Fruit fly (Drosophila melanogaster) whole organism, embryonic: Measurements from ENCODE around the gene CG11178.

Experiments used
- CG1024 ChIP-seq: fragments of 200-800 bp; sonication (Bioruptor generic); IDR thresholded peaks from 2 replicates; pipeline ENCODE4 v1.3.6; 2022; ENCODE audit warnings: missing biosample characterization, missing genetic modification characterization
- CG10366 ChIP-seq: fragments of 200-800 bp; sonication (Bioruptor generic); IDR thresholded peaks from 2 replicates; pipeline ENCODE4 v1.3.6; 2022; ENCODE audit warnings: missing biosample characterization, missing genetic modification characterization
- CG11398 ChIP-seq: fragments of 200-800 bp; sonication (Bioruptor generic); optimal IDR thresholded peaks from 2 replicates; lab custom pipeline; 2016; ENCODE audit warnings: missing biosample characterization, missing genetic modification characterization
- CG11723 ChIP-seq: fragments of 200-800 bp; sonication (Bioruptor generic); optimal IDR thresholded peaks from 2 replicates; lab custom pipeline; 2017; ENCODE audit warnings: missing biosample characterization, mild to moderate bottlenecking, missing genetic modification characterization
- CG12744 ChIP-seq: fragments of 200-800 bp; sonication (Bioruptor generic); optimal IDR thresholded peaks from 2 replicates; lab custom pipeline; 2016; ENCODE audit warnings: missing biosample characterization, missing genetic modification characterization
- CG12769 ChIP-seq: fragments of 200-800 bp; sonication (Bioruptor generic); optimal IDR thresholded peaks from 2 replicates; lab custom pipeline; 2019; ENCODE audit warnings: missing biosample characterization, mild to moderate bottlenecking, missing genetic modification characterization, moderate library complexity
- CG13123 ChIP-seq: fragments of 200-800 bp; sonication (Bioruptor generic); optimal IDR thresholded peaks from 2 replicates; lab custom pipeline; 2016; ENCODE audit warnings: missing biosample characterization, missing genetic modification characterization
- CG15601 ChIP-seq: fragments of 200-800 bp; sonication (Bioruptor generic); optimal IDR thresholded peaks from 3 replicates; lab custom pipeline; 2019; ENCODE audit warnings: missing biosample characterization, mild to moderate bottlenecking, missing genetic modification characterization, moderate library complexity
- CG16779 ChIP-seq: fragments of 200-800 bp; sonication (Bioruptor generic); IDR thresholded peaks from 2 replicates; pipeline ENCODE4 v1.3.6; 2022; ENCODE audit warnings: missing biosample characterization, missing genetic modification characterization
- CG18599 ChIP-seq: fragments of 200-800 bp; sonication (Bioruptor generic); optimal IDR thresholded peaks from 3 replicates; lab custom pipeline; 2017; ENCODE audit warnings: missing biosample characterization, missing genetic modification characterization, mild to moderate bottlenecking, moderate library complexity, missing genetic modification reagents
- CG2116 ChIP-seq: fragments of 200-800 bp; sonication (Bioruptor generic); optimal IDR thresholded peaks from 3 replicates; lab custom pipeline; 2018; ENCODE audit warnings: missing biosample characterization, mild to moderate bottlenecking, missing genetic modification characterization
- CG2712 ChIP-seq: fragments of 200-800 bp; optimal IDR thresholded peaks from 3 replicates; lab custom pipeline; 2019; ENCODE audit warnings: missing biosample characterization, mild to moderate bottlenecking, missing genetic modification characterization, moderate library complexity
- CG3995 ChIP-seq: fragments of 200-800 bp; sonication (Bioruptor generic); optimal IDR thresholded peaks from 3 replicates; lab custom pipeline; 2016; ENCODE audit warnings: missing biosample characterization, missing genetic modification characterization
- CG4404 ChIP-seq: fragments of 200-800 bp; sonication (Bioruptor generic); IDR thresholded peaks from 2 replicates; pipeline ENCODE4 v1.3.6; 2022; ENCODE audit warnings: missing biosample characterization, missing genetic modification characterization
- CG4424 ChIP-seq: fragments of 200-800 bp; sonication (Bioruptor generic); optimal IDR thresholded peaks from 3 replicates; lab custom pipeline; 2016; ENCODE audit warnings: missing biosample characterization, missing genetic modification characterization
- CG4820 ChIP-seq: fragments of 200-800 bp; sonication (Bioruptor generic); optimal IDR thresholded peaks from 3 replicates; lab custom pipeline; 2016; ENCODE audit warnings: missing biosample characterization, missing genetic modification characterization
- CG6175 ChIP-seq: fragments of 200-800 bp; sonication (Bioruptor generic); IDR thresholded peaks from 3 replicates; pipeline ENCODE4 v1.3.6; 2022; ENCODE audit warnings: missing biosample characterization, missing genetic modification characterization
- CG6791 ChIP-seq: fragments of 200-800 bp; sonication (Bioruptor generic); IDR thresholded peaks from 3 replicates; pipeline ENCODE4 v1.3.6; 2022; ENCODE audit warnings: missing biosample characterization, missing genetic modification characterization; ENCODE audit not compliant: partially characterized antibody
- CG7745 ChIP-seq: fragments of 200-800 bp; sonication (Bioruptor generic); optimal IDR thresholded peaks from 2 replicates; lab custom pipeline; 2018; ENCODE audit warnings: missing biosample characterization, mild to moderate bottlenecking, missing genetic modification characterization, moderate library complexity
- CrebB ChIP-seq: fragments of 200-800 bp; sonication (Bioruptor generic); optimal IDR thresholded peaks from 3 replicates; lab custom pipeline; 2018; ENCODE audit warnings: missing biosample characterization, mild to moderate bottlenecking, missing genetic modification characterization
- D19A ChIP-seq: fragments of 200-800 bp; optimal IDR thresholded peaks from 3 replicates; lab custom pipeline; 2019; ENCODE audit warnings: missing biosample characterization, mild to moderate bottlenecking, missing genetic modification characterization, moderate library complexity
- D19B ChIP-seq: fragments of 200-800 bp; sonication (Bioruptor generic); optimal IDR thresholded peaks from 2 replicates; lab custom pipeline; 2017; ENCODE audit warnings: missing biosample characterization, mild to moderate bottlenecking, missing genetic modification characterization
- Dek ChIP-seq: fragments of 200-800 bp; sonication (Bioruptor generic); optimal IDR thresholded peaks from 3 replicates; lab custom pipeline; 2019; ENCODE audit warnings: missing biosample characterization, mild to moderate bottlenecking, missing genetic modification characterization, moderate library complexity
- Doc2 ChIP-seq: fragments of 200-800 bp; sonication (Bioruptor generic); IDR thresholded peaks from 2 replicates; pipeline ENCODE4 v1.3.6; 2022; ENCODE audit warnings: missing biosample characterization, missing genetic modification characterization
- ERR ChIP-seq: fragments of 200-800 bp; sonication (Bioruptor generic); optimal IDR thresholded peaks from 2 replicates; lab custom pipeline; 2016; ENCODE audit warnings: missing biosample characterization, missing genetic modification characterization
- Ets65A ChIP-seq: fragments of 200-800 bp; sonication (Bioruptor generic); peaks from one replicate; lab custom pipeline; 2016; ENCODE audit warnings: missing biosample characterization, missing genetic modification characterization
- Fer2 ChIP-seq: fragments of 200-800 bp; sonication (Bioruptor generic); optimal IDR thresholded peaks from 2 replicates; lab custom pipeline; 2018; ENCODE audit warnings: missing biosample characterization, mild to moderate bottlenecking, missing genetic modification characterization, moderate library complexity
- NFAT ChIP-seq: fragments of 200-800 bp; sonication (Bioruptor generic); IDR thresholded peaks from 2 replicates; pipeline ENCODE4 v1.3.6; 2022; ENCODE audit warnings: missing biosample characterization, missing genetic modification characterization
- Sin3A ChIP-seq: fragments of >200 bp; optimal IDR thresholded peaks from 2 replicates; lab custom pipeline; 2018
- bab2 ChIP-seq: fragments of 200-800 bp; sonication (Bioruptor generic); optimal IDR thresholded peaks from 2 replicates; lab custom pipeline; 2016; ENCODE audit warnings: missing biosample characterization, missing genetic modification characterization
- ci ChIP-seq: fragments of 200-800 bp; sonication (Bioruptor generic); IDR thresholded peaks from 3 replicates; pipeline ENCODE4 v1.3.6; 2022; ENCODE audit warnings: missing biosample characterization, missing genetic modification characterization
- dan ChIP-seq: fragments of 200-800 bp; sonication (Bioruptor generic); IDR thresholded peaks from 2 replicates; pipeline ENCODE4 v1.3.6; 2022; ENCODE audit warnings: missing biosample characterization, missing genetic modification characterization
- dimm ChIP-seq: fragments of 200-800 bp; sonication (Bioruptor generic); IDR thresholded peaks from 2 replicates; pipeline ENCODE4 v1.3.6; 2022; ENCODE audit warnings: missing biosample characterization, missing genetic modification characterization
- dysf ChIP-seq: fragments of 200-800 bp; sonication (Bioruptor generic); IDR thresholded peaks from 3 replicates; pipeline ENCODE4 v1.3.6; 2022; ENCODE audit warnings: missing biosample characterization, missing genetic modification characterization
- fd3F ChIP-seq: fragments of 200-800 bp; sonication (Bioruptor generic); optimal IDR thresholded peaks from 2 replicates; lab custom pipeline; 2018; ENCODE audit warnings: missing biosample characterization, mild to moderate bottlenecking, missing genetic modification characterization, moderate library complexity
- fd96Cb ChIP-seq: fragments of 200-800 bp; sonication (Bioruptor generic); optimal IDR thresholded peaks from 2 replicates; lab custom pipeline; 2018; ENCODE audit warnings: missing biosample characterization, mild to moderate bottlenecking, missing genetic modification characterization, moderate library complexity
- fru ChIP-seq: fragments of >200 bp; optimal IDR thresholded peaks from 2 replicates; lab custom pipeline; 2017
- gcm ChIP-seq: fragments of 200-800 bp; sonication (Bioruptor generic); optimal IDR thresholded peaks from 2 replicates; lab custom pipeline; 2019; ENCODE audit warnings: missing biosample characterization, mild to moderate bottlenecking, missing genetic modification characterization, moderate library complexity
- grn ChIP-seq: fragments of 200-800 bp; sonication (Bioruptor generic); optimal IDR thresholded peaks from 3 replicates; lab custom pipeline; 2017; ENCODE audit warnings: missing biosample characterization, missing genetic modification characterization
- inv ChIP-seq: fragments of 200-800 bp; sonication (Bioruptor generic); IDR thresholded peaks from 2 replicates; pipeline ENCODE4 v1.3.6; 2022; ENCODE audit warnings: missing biosample characterization, missing genetic modification characterization; ENCODE audit not compliant: partially characterized antibody
- onecut ChIP-seq: fragments of 200-800 bp; sonication (Bioruptor generic); IDR thresholded peaks from 2 replicates; pipeline ENCODE4 v1.3.6; 2022; ENCODE audit warnings: missing biosample characterization, missing genetic modification characterization
- pb ChIP-seq: fragments of 200-800 bp; sonication (Bioruptor generic); optimal IDR thresholded peaks from 3 replicates; lab custom pipeline; 2016; ENCODE audit warnings: missing biosample characterization, missing genetic modification characterization
- rib ChIP-seq: fragments of 200-800 bp; sonication (Bioruptor generic); IDR thresholded peaks from 2 replicates; pipeline ENCODE4 v1.3.6; 2022; ENCODE audit warnings: missing biosample characterization, missing genetic modification characterization
- sd ChIP-seq: fragments of 200-800 bp; sonication (Bioruptor generic); optimal IDR thresholded peaks from 3 replicates; lab custom pipeline; 2018; ENCODE audit warnings: missing biosample characterization, mild to moderate bottlenecking, missing genetic modification characterization, moderate library complexity
- sima ChIP-seq: fragments of 200-800 bp; sonication (Bioruptor generic); optimal IDR thresholded peaks from 2 replicates; lab custom pipeline; 2016; ENCODE audit warnings: missing biosample characterization, missing genetic modification characterization
- sqz ChIP-seq: fragments of 200-800 bp; sonication (Bioruptor generic); optimal IDR thresholded peaks from 3 replicates; lab custom pipeline; 2018; ENCODE audit warnings: missing biosample characterization, mild to moderate bottlenecking, missing genetic modification characterization
- stc ChIP-seq: fragments of 200-800 bp; sonication (Bioruptor generic); IDR thresholded peaks from 2 replicates; pipeline ENCODE4 v1.3.6; 2022; ENCODE audit warnings: missing biosample characterization, missing genetic modification characterization
- sug ChIP-seq: fragments of 200-800 bp; optimal IDR thresholded peaks from 2 replicates; lab custom pipeline; 2019; ENCODE audit warnings: missing biosample characterization, mild to moderate bottlenecking, missing genetic modification characterization, moderate library complexity
- tgo ChIP-seq: fragments of 200-800 bp; sonication (Bioruptor generic); IDR thresholded peaks from 3 replicates; pipeline ENCODE4 v1.3.6; 2022; ENCODE audit warnings: missing biosample characterization, missing genetic modification characterization
- trem ChIP-seq: fragments of 200-800 bp; optimal IDR thresholded peaks from 3 replicates; lab custom pipeline; 2019; ENCODE audit warnings: missing biosample characterization, mild to moderate bottlenecking, missing genetic modification characterization, moderate library complexity
- vvl ChIP-seq: fragments of 200-800 bp; sonication (Bioruptor generic); IDR thresholded peaks from 2 replicates; pipeline ENCODE4 v1.3.6; 2022; ENCODE audit warnings: missing biosample characterization, missing genetic modification characterization

The CG11178 gene

dm6 chrX:13634254-13634999 lies 28.9 kb downstream of the CG11178 start (continued):
- TF ChIP-seq CG2712 (tag; lab: Kevin White, UChicago) (peak; percentile 3), Doc2 (GFP tag; lab: Robert Waterston, UW) (no peak), NFAT (peak; percentile 75), sd (tag; lab: Kevin White, UChicago) (peak; percentile 42), D19B (peak; percentile 73), Fer2 (peak; percentile 49), sug (tag; lab: Kevin White, UChicago) (peak; percentile 63), grn (no peak), CG18599 (GFP tag; lab: Kevin White, UChicago) (peak; percentile 70), fd96Cb (tag; lab: Kevin White, UChicago) (no peak), ci (GFP tag; lab: Robert Waterston, UW) (peak; percentile 64; the same call in 2 of the 3 replicates), rib (GFP tag; lab: Robert Waterston, UW) (peak; percentile 60; the same call in 1 of the 2 replicates), fd3F (GFP tag; lab: Kevin White, UChicago) (peak; percentile 28), CrebB (tag; lab: Kevin White, UChicago) (peak; percentile 33), sqz (GFP tag; lab: Kevin White, UChicago) (no peak), CG12769 (tag; lab: Kevin White, UChicago) (peak; percentile 50), ERR (GFP tag; lab: Kevin White, UChicago) (peak; percentile 38), CG6175 (no peak), sima (GFP tag; lab: Kevin White, UChicago) (no peak), CG12744 (GFP tag; lab: Kevin White, UChicago) (peak; percentile 4), Sin3A (no peak), trem (tag; lab: Kevin White, UChicago) (no peak), CG10366 (GFP tag; lab: Robert Waterston, UW) (no peak), tgo (GFP tag; lab: Robert Waterston, UW) (no peak), CG4424 (GFP tag; lab: Kevin White, UChicago) (no peak), CG1024 (no peak; the same call in 1 of the 2 replicates), Dek (tag; lab: Kevin White, UChicago) (peak; percentile 39), CG6791 (GFP tag; lab: Robert Waterston, UW) (no peak), inv (GFP tag; lab: Robert Waterston, UW) (no peak), gcm (GFP tag; lab: Kevin White, UChicago) (peak; percentile 4), CG7745 (tag; lab: Kevin White, UChicago) (no peak), CG11723 (no peak), dimm (no peak), D19A (tag; lab: Kevin White, UChicago) (peak; percentile 90), onecut (peak; percentile 39; the same call in 1 of the 2 replicates), CG2116 (GFP tag; lab: Kevin White, UChicago) (no peak), dysf (GFP tag; lab: Robert Waterston, UW) (peak; percentile 56; the same call in 2 of the 3 replicates), CG3995 (no peak), CG11398 (GFP tag; lab: Kevin White, UChicago) (peak; percentile 24), vvl (GFP tag; lab: Robert Waterston, UW) (no peak), stc (GFP tag; lab: Robert Waterston, UW) (no peak), fru (lab: Kevin White, UChicago) (no peak), CG4820 (no peak), Ets65A (peak; percentile 92), dan (GFP tag; lab: Robert Waterston, UW) (no peak), bab2 (GFP tag; lab: Kevin White, UChicago) (peak; percentile 62), CG4404 (GFP tag; lab: Robert Waterston, UW) (no peak), CG16779 (no peak), CG13123 (GFP tag; lab: Kevin White, UChicago) (no peak), CG15601 (tag; lab: Kevin White, UChicago) (peak; percentile 35), pb (GFP tag; lab: Kevin White, UChicago) (no peak)
